Worm (Caenorhabditis elegans) whole organism, young adult: ENCODE results near the gene K09H11.11.
A peak's percentile ranks its signal among the peaks of the same experiment; 100 is the strongest.

Experiments used
- B0019.2 ChIP-seq: fragments of 200-800 bp; sonication (Bioruptor generic); conservative IDR thresholded peaks from 2 replicates; pipeline ENCODE4 v1.3.6; 2022; ENCODE audit warnings: missing genetic modification reagents, missing genetic modification characterization, missing compliant biosample characterization
- B0336.3 ChIP-seq: fragments of 200-800 bp; sonication (Bioruptor generic); IDR thresholded peaks from 2 replicates; pipeline ENCODE4 v1.3.6; 2022; ENCODE audit warnings: missing genetic modification characterization, missing compliant biosample characterization
- C06A6.2 ChIP-seq: fragments of 200-800 bp; sonication (Bioruptor generic); conservative IDR thresholded peaks from 2 replicates; pipeline ENCODE4 v1.3.6; 2022; ENCODE audit warnings: missing genetic modification characterization, missing compliant biosample characterization
- F33H1.4 ChIP-seq: fragments of 200-800 bp; sonication (Bioruptor generic); IDR thresholded peaks from 2 replicates; pipeline ENCODE4 v1.3.6; 2022; ENCODE audit warnings: missing genetic modification reagents, missing genetic modification characterization, missing compliant biosample characterization
- F52B5.7 ChIP-seq: sonication (generic microtip); optimal IDR thresholded peaks from 2 replicates; lab custom pipeline; 2016; ENCODE audit warnings: mild to moderate bottlenecking, missing genetic modification characterization, missing compliant biosample characterization
- F57A8.1 ChIP-seq: fragments of 200-800 bp; sonication (Bioruptor generic); optimal IDR thresholded peaks from 2 replicates; lab custom pipeline; 2018; ENCODE audit warnings: mild to moderate bottlenecking, missing genetic modification characterization, moderate library complexity, missing compliant biosample characterization
- F57C9.4 ChIP-seq: sonication (generic microtip); optimal IDR thresholded peaks from 2 replicates; lab custom pipeline; 2017; ENCODE audit warnings: mild to moderate bottlenecking, missing genetic modification characterization, missing compliant biosample characterization
- K11D2.4 ChIP-seq: fragments of 200-800 bp; sonication (Bioruptor generic); IDR thresholded peaks from 2 replicates; pipeline ENCODE4 v1.3.6; 2022; ENCODE audit warnings: missing genetic modification reagents, missing genetic modification characterization, missing compliant biosample characterization
- K12H6.12 ChIP-seq: fragments of 200-800 bp; sonication (Bioruptor generic); optimal IDR thresholded peaks from 2 replicates; lab custom pipeline; 2018; ENCODE audit warnings: mild to moderate bottlenecking, missing genetic modification characterization, missing compliant biosample characterization
- Y56A3A.18 ChIP-seq: fragments of 200-800 bp; sonication (Bioruptor generic); IDR thresholded peaks from 2 replicates; pipeline ENCODE4 v1.3.6; 2022; ENCODE audit warnings: missing genetic modification reagents, missing genetic modification characterization, missing compliant biosample characterization
- aptf-3 ChIP-seq: fragments of 200-800 bp; sonication (Bioruptor generic); IDR thresholded peaks from 2 replicates; pipeline ENCODE4 v1.3.6; 2022; ENCODE audit warnings: missing genetic modification characterization, missing compliant biosample characterization
- attf-5 ChIP-seq: fragments of 200-800 bp; sonication (Bioruptor generic); optimal IDR thresholded peaks from 2 replicates; lab custom pipeline; 2018; ENCODE audit warnings: mild to moderate bottlenecking, missing genetic modification characterization, missing compliant biosample characterization
- ccch-3 ChIP-seq: fragments of 200-800 bp; sonication (Bioruptor generic); optimal IDR thresholded peaks from 2 replicates; lab custom pipeline; 2018; ENCODE audit warnings: mild to moderate bottlenecking, missing genetic modification characterization, missing compliant biosample characterization
- cebp-1 ChIP-seq, 2 experiments: fragments of 200-800 bp in 1 of 2; sonication (Bioruptor generic) in 1 of 2; sonication (generic microtip) in 1 of 2; IDR thresholded peaks in 1 of 2; optimal IDR thresholded peaks in 1 of 2; 2 replicates each; pipeline versions ENCODE4 v1.3.6 to Lab custom; 2017 to 2022; ENCODE audit warnings: missing compliant biosample characterization in 2 of 2, missing genetic modification characterization in 2 of 2, mild to moderate bottlenecking in 1 of 2, missing genetic modification reagents in 1 of 2, moderate library complexity in 1 of 2
- cebp-2 ChIP-seq: fragments of 200-800 bp; sonication (Bioruptor generic); IDR thresholded peaks from 2 replicates; pipeline ENCODE4 v1.3.6; 2022; ENCODE audit warnings: missing genetic modification characterization, missing compliant biosample characterization
- ceh-40 ChIP-seq: fragments of 200-800 bp; sonication (Bioruptor generic); IDR thresholded peaks from 2 replicates; pipeline ENCODE4 v1.3.6; 2022; ENCODE audit warnings: missing genetic modification characterization, missing compliant biosample characterization
- ceh-91 ChIP-seq: fragments of 200-800 bp; sonication (Bioruptor generic); IDR thresholded peaks from 2 replicates; pipeline ENCODE4 v1.3.6; 2022; ENCODE audit warnings: missing genetic modification reagents, missing genetic modification characterization, missing compliant biosample characterization
- dox-1 ChIP-seq: fragments of 200-800 bp; sonication (Bioruptor generic); IDR thresholded peaks from 2 replicates; pipeline ENCODE4 v1.3.6; 2022; ENCODE audit warnings: missing genetic modification reagents, missing genetic modification characterization, missing compliant biosample characterization
- dpl-1 ChIP-seq: fragments of 150-350 bp; optimal IDR thresholded peaks from 2 replicates; lab custom pipeline; 2014; ENCODE audit warnings: missing biosample characterization, missing genetic modification reagents, missing genetic modification characterization
- fkh-3 ChIP-seq: sonication (generic microtip); optimal IDR thresholded peaks from 2 replicates; lab custom pipeline; 2016; ENCODE audit warnings: mild to moderate bottlenecking, missing genetic modification characterization, missing compliant biosample characterization
- hmg-20 ChIP-seq: fragments of 200-800 bp; sonication (Bioruptor generic); IDR thresholded peaks from 2 replicates; pipeline ENCODE4 v1.3.6; 2022; ENCODE audit warnings: missing genetic modification reagents, missing genetic modification characterization, missing compliant biosample characterization
- hrde-1 ChIP-seq: sonication (generic microtip); optimal IDR thresholded peaks from 2 replicates; lab custom pipeline; 2016; ENCODE audit warnings: missing genetic modification characterization, mild to moderate bottlenecking, missing compliant biosample characterization, moderate library complexity, missing genotype, missing genetic modification reagents, borderline replicate concordance
- lag-1 ChIP-seq: fragments of 200-800 bp; sonication (Bioruptor generic); IDR thresholded peaks from 2 replicates; pipeline ENCODE4 v1.3.6; 2022; ENCODE audit warnings: missing genetic modification reagents, missing genetic modification characterization, missing compliant biosample characterization
- let-526 ChIP-seq: fragments of 200-800 bp; sonication (Bioruptor generic); IDR thresholded peaks from 2 replicates; pipeline ENCODE4 v1.3.6; 2022; ENCODE audit warnings: missing genetic modification reagents, missing genetic modification characterization, missing compliant biosample characterization
- lin-35 ChIP-seq, 3 experiments: fragments of 150-350 bp in 2 of 3; sonication (generic microtip) in 1 of 3; optimal IDR thresholded peaks; 2 replicates each; lab custom pipeline; 2014 to 2018; ENCODE audit warnings: missing biosample characterization in 3 of 3, missing genetic modification characterization in 3 of 3, missing genetic modification reagents in 3 of 3
- lir-1 ChIP-seq: fragments of 200-800 bp; sonication (Bioruptor generic); conservative IDR thresholded peaks from 2 replicates; pipeline ENCODE4 v1.3.6; 2022; ENCODE audit warnings: missing genetic modification reagents, missing genetic modification characterization, missing compliant biosample characterization
- madf-3 ChIP-seq: fragments of 200-800 bp; sonication (Bioruptor generic); IDR thresholded peaks from 2 replicates; pipeline ENCODE4 v1.3.6; 2022; ENCODE audit warnings: missing genetic modification reagents, missing genetic modification characterization, missing compliant biosample characterization
- madf-6 ChIP-seq: fragments of 200-800 bp; sonication (Bioruptor generic); IDR thresholded peaks from 2 replicates; pipeline ENCODE4 v1.3.6; 2022; ENCODE audit warnings: missing genetic modification reagents, missing genetic modification characterization, missing compliant biosample characterization
- mcd-1 ChIP-seq: fragments of 200-800 bp; sonication (Bioruptor generic); IDR thresholded peaks from 2 replicates; pipeline ENCODE4 v1.3.6; 2022; ENCODE audit warnings: missing genetic modification reagents, missing genetic modification characterization, missing compliant biosample characterization
- nfyb-1 ChIP-seq: fragments of 200-800 bp; sonication (Bioruptor generic); IDR thresholded peaks from 2 replicates; pipeline ENCODE4 v1.3.6; 2022; ENCODE audit warnings: missing genetic modification reagents, missing genetic modification characterization, missing compliant biosample characterization
- nhr-80 ChIP-seq: sonication (generic microtip); optimal IDR thresholded peaks from 2 replicates; lab custom pipeline; 2016; ENCODE audit warnings: missing genetic modification characterization, missing compliant biosample characterization
- sdz-38 ChIP-seq: sonication (generic microtip); optimal IDR thresholded peaks from 2 replicates; lab custom pipeline; 2016; ENCODE audit warnings: missing genotype, missing genetic modification characterization, missing compliant biosample characterization
- sea-2 ChIP-seq: fragments of 200-800 bp; sonication (Bioruptor generic); IDR thresholded peaks from 2 replicates; pipeline ENCODE4 v1.3.6; 2022; ENCODE audit warnings: missing genetic modification characterization, missing compliant biosample characterization
- snpc-3.4 ChIP-seq: sonication (generic microtip); optimal IDR thresholded peaks from 2 replicates; lab custom pipeline; 2017; ENCODE audit warnings: missing genetic modification characterization, mild to moderate bottlenecking, missing compliant biosample characterization, antibody characterized with exemption, moderate library complexity, missing genotype, missing genetic modification reagents
- tbp1 ChIP-seq: fragments of 200-800 bp; sonication (Bioruptor generic); optimal IDR thresholded peaks from 2 replicates; lab custom pipeline; 2018; ENCODE audit warnings: mild to moderate bottlenecking, missing genetic modification characterization, missing compliant biosample characterization
- tlf-1 ChIP-seq: fragments of 200-800 bp; sonication (Bioruptor generic); optimal IDR thresholded peaks from 2 replicates; lab custom pipeline; 2018; ENCODE audit warnings: mild to moderate bottlenecking, missing genetic modification characterization, missing compliant biosample characterization
- unc-130 ChIP-seq: sonication (generic microtip); optimal IDR thresholded peaks from 2 replicates; lab custom pipeline; 2016; ENCODE audit warnings: missing genetic modification reagents, missing genetic modification characterization, missing compliant biosample characterization
- ztf-25 ChIP-seq: fragments of 200-800 bp; sonication (Bioruptor generic); IDR thresholded peaks from 2 replicates; pipeline ENCODE4 v1.3.6; 2022; ENCODE audit warnings: missing genetic modification reagents, missing genetic modification characterization, missing compliant biosample characterization
- ztf-28 ChIP-seq: fragments of 200-800 bp; sonication (Bioruptor generic); IDR thresholded peaks from 2 replicates; pipeline ENCODE4 v1.3.6; 2022; ENCODE audit warnings: missing genetic modification reagents, missing genetic modification characterization, missing compliant biosample characterization

The K09H11.11 gene

DNA sequence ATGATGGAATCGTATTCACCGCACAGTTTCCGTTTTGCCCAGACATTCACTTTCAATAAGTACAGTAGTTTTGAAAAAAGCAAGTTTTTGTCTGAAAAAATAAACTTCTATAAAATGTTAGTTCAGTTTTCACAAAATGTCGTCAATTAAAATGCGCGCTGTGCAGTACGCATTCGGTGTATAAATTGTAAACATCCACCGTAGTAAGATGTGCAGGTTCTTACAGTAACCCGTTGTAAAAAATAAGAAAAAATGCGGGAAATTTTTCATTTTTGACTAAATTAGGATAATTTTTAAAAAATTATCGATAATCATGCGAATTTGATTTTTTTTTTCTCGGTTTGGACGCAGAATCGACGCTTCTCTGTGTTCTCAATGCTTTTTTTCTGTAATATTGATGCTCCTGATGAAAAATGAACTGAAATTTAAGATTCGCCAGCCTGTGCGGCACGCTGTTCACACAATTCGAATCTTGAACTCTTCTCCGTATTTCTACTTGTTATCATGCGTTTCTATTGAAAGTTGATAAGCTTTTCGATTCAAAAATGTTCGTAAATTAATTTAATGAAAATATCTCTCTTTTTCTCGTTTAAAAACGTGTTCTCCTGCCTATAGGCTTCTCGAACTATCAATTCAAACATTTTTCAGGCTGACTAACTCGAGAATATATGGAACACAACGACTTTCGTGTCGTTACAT is 37.7 kb downstream of the K09H11.11 start, which contains the start of gene rga-3 (continued):
- no peak for TF ChIP-seq attf-5
- peak; percentile 95 for TF ChIP-seq unc-130 (GFP tag; lab: Kevin White, UChicago)
- TF ChIP-seq snpc-3.4 (tag; lab: Kevin White, UChicago), result peak; percentile 95
- TF ChIP-seq nhr-80 (tag; lab: Kevin White, UChicago), result no peak
- no peak for TF ChIP-seq K11D2.4 (GFP tag; lab: Robert Waterston, UW)
- TF ChIP-seq aptf-3 (GFP tag; lab: Robert Waterston, UW), result no peak
- peak; percentile 90 for TF ChIP-seq ztf-28 (GFP tag; lab: Robert Waterston, UW)
- peak; percentile 91 for TF ChIP-seq tlf-1 (GFP tag; lab: Kevin White, UChicago)
- 0 out of 2 replicates have a peak, but pooled peaks have one; percentile 34 for TF ChIP-seq ztf-25
- TF ChIP-seq mcd-1 (GFP tag; lab: Robert Waterston, UW), result peak; percentile 67
- no peak for TF ChIP-seq K12H6.12
- TF ChIP-seq dox-1 (GFP tag; lab: Robert Waterston, UW), result peak; percentile 91
- TF ChIP-seq hrde-1 (tag; lab: Kevin White, UChicago), result peak; percentile 59
- TF ChIP-seq F52B5.7 (tag; lab: Kevin White, UChicago), result no peak
- no peak for TF ChIP-seq nfyb-1 (GFP tag; lab: Robert Waterston, UW)
- no peak for TF ChIP-seq sdz-38 (tag; lab: Kevin White, UChicago)
- TF ChIP-seq cebp-1 (GFP tag; IDR thresholded peaks at IDR 0.05; lab: Robert Waterston, UW), result no peak
- peak; percentile 8 for TF ChIP-seq cebp-1 (tag; optimal IDR thresholded peaks at IDR 0.05; lab: Kevin White, UChicago)
- TF ChIP-seq hmg-20 (GFP tag; lab: Robert Waterston, UW), result no peak
- no peak for TF ChIP-seq sea-2

DNA sequence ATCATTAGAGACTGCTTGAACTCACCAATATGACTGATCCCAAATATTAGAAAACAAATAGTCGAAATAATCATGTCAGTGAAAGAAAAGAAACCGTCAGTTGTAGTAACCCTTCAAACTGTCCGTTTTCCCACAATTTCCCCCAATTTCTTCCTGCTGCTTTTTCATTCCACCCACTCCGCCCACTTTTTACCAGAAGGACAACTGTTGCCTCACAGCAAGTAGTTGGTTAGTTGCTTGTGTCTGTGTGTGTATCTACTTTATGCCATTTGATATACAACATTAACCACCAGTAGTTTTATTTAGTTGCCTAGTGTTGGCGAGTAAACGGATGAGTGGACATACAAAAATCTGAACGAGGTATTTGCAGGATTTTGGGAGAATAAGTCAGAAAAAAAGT is 38.5 kb downstream of the K09H11.11 start, which contains the start of gene K09H11.9:
Gene K09H11.9 (minus strand): TSS at position 101 of the 400 bp plus-strand sequence.
- TF ChIP-seq hmg-20 (GFP tag; lab: Robert Waterston, UW), result no peak
- TF ChIP-seq madf-3, result 0 out of 2 replicates have a peak, but pooled peaks have one; percentile 30
- TF ChIP-seq, all 124 proteins: peak for 1

DNA sequence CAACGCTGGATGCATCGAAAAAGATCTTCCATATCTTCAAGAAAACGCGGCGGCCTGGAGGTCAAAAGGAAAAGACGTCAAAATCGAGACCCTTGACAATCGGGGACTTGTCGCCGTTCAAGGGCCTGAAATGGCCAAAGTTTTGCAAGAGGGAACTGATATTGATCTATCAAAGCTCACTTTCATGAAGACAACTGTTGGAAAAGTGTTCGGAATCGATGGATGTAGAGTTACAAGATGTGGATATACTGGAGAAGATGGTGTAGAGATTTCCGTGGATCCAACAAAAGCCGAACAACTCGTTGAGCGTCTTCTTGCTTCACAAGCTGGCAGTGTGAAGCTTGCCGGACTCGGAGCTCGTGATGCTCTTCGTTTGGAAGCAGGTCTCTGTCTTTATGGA is 41.5 kb downstream of the K09H11.11 start:
- TF ChIP-seq ceh-40 (GFP tag; lab: Robert Waterston, UW) (no peak), lag-1 (GFP tag; lab: Robert Waterston, UW) (no peak), cebp-2 (no peak), tbp1 (GFP tag; lab: Kevin White, UChicago) (no peak), F57C9.4 (tag; lab: Kevin White, UChicago) (no peak), ceh-91 (GFP tag; lab: Robert Waterston, UW) (no peak), let-526 (GFP tag; lab: Robert Waterston, UW) (no peak), fkh-3 (tag; lab: Kevin White, UChicago) (no peak), lin-35 (GFP tag; optimal IDR thresholded peaks at IDR 0.05; lab: Kevin White, UChicago) (no peak), dpl-1 (GFP tag; lab: Kevin White, UChicago) (no peak), F57A8.1 (no peak), Y56A3A.18 (GFP tag; lab: Robert Waterston, UW) (no peak), madf-3 (no peak)

DNA sequence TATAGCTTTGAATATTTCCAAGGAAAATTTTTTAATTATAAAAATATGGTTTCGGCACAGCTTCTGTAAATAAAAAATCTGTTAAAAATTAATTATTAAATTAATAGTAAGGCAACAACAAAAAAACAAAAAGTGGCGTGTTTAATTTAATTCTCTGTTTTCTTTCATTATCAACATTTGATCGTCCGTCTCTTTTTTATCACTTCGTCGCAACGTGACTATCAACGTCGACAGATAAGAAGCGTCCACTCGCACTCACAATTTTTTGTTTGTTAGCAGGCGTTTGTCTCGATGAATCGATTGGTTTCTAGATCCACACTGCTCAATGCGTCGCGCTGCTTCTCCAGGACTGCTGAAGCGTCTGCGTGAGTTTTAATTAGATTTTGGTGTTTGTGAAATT is 42.4 kb downstream of the K09H11.11 start, which contains the start of gene gcst-1:
Gene gcst-1 (plus strand): TSS at position 277 of the 400 bp plus-strand sequence.
- TF ChIP-seq C06A6.2 (GFP tag; lab: Robert Waterston, UW) (no peak), madf-6 (GFP tag; lab: Robert Waterston, UW) (no peak), nhr-80 (tag; lab: Kevin White, UChicago) (peak; percentile 78), ccch-3 (GFP tag; lab: Kevin White, UChicago) (no peak), B0019.2 (GFP tag; lab: Robert Waterston, UW) (no peak), lir-1 (GFP tag; lab: Robert Waterston, UW) (no peak), cebp-1 (GFP tag; IDR thresholded peaks at IDR 0.05; lab: Robert Waterston, UW) (no peak), cebp-1 (tag; optimal IDR thresholded peaks at IDR 0.05; lab: Kevin White, UChicago) (peak; percentile 14), F33H1.4 (GFP tag; lab: Robert Waterston, UW) (no peak), B0336.3 (GFP tag; lab: Robert Waterston, UW) (0 out of 2 replicates have a peak, but pooled peaks have one; percentile 17)
